Worm (Caenorhabditis elegans): ENCODE measurements around the gene atx-2.

The atx-2 gene

ce11 chrIII:10464455-10464854 lies 3.3 kb downstream of the atx-2 start:
- no peak for TF ChIP-seq ama-1 (optimal IDR thresholded peaks at IDR 0.05)
- TF ChIP-seq tbx-11 (GFP tag; IDR thresholded peaks at IDR 0.05): no peak
- no peak for TF ChIP-seq F13C5.2 (tag; optimal IDR thresholded peaks at IDR 0.05)
- TF ChIP-seq sea-1 (GFP tag; conservative IDR thresholded peaks at IDR 0.05): no peak

- TF ChIP-seq ama-1 (optimal IDR thresholded peaks at IDR 0.05) (no peak), flt-1 (GFP tag; IDR thresholded peaks at IDR 0.05) (no peak), ets-7 (tag; optimal IDR thresholded peaks at IDR 0.05) (no peak), scrt-1 (GFP tag; IDR thresholded peaks at IDR 0.05) (no peak), tbx-37 (GFP tag; conservative IDR thresholded peaks at IDR 0.05) (no peak)
These were observed 8.4 kb downstream of the atx-2 start, which contains the start of gene D2045.5 for ce11 chrIII:10469574-10470055. D2045.5 (minus strand) TSS chrIII:10469624.

ce11 chrIII:10470927-10471326 lies 9.7 kb downstream of the atx-2 start, which contains the start of gene cul-1:
cul-1 (plus strand) TSS chrIII:10471237.
- TF ChIP-seq ama-1 (optimal IDR thresholded peaks at IDR 0.05) (no peak), hnd-1 (tag; optimal IDR thresholded peaks at IDR 0.05) (no peak), ets-7 (tag; optimal IDR thresholded peaks at IDR 0.05) (no peak), F13C5.2 (tag; optimal IDR thresholded peaks at IDR 0.05) (no peak), scrt-1 (GFP tag; IDR thresholded peaks at IDR 0.05) (no peak), tbx-37 (GFP tag; conservative IDR thresholded peaks at IDR 0.05) (no peak), aly-1 (tag; optimal IDR thresholded peaks at IDR 0.05) (no peak), tbx-11 (GFP tag; IDR thresholded peaks at IDR 0.05) (no peak), ceh-13 (GFP tag; optimal IDR thresholded peaks at IDR 0.05) (no peak), pes-1 (GFP tag; IDR thresholded peaks at IDR 0.05) (no peak), hmg-4 (GFP tag; optimal IDR thresholded peaks at IDR 0.05) (no peak), flt-1 (GFP tag; IDR thresholded peaks at IDR 0.05) (no peak), tra-4 (tag; optimal IDR thresholded peaks at IDR 0.05) (no peak), B0310.2 (tag; optimal IDR thresholded peaks at IDR 0.05) (no peak), ceh-36 (tag; optimal IDR thresholded peaks at IDR 0.05) (no peak)

ce11 chrIII:10474945-10475344 lies 13.8 kb downstream of the atx-2 start, which contains the start of gene D2045.9:
D2045.9 (plus strand) TSS chrIII:10475245.
- TF ChIP-seq tbx-37 (GFP tag; conservative IDR thresholded peaks at IDR 0.05) (no peak), ets-7 (tag; optimal IDR thresholded peaks at IDR 0.05) (no peak), F13C5.2 (tag; optimal IDR thresholded peaks at IDR 0.05) (no peak), ceh-13 (GFP tag; optimal IDR thresholded peaks at IDR 0.05) (no peak), pes-1 (GFP tag; IDR thresholded peaks at IDR 0.05) (no peak), ama-1 (optimal IDR thresholded peaks at IDR 0.05) (no peak), ceh-36 (tag; optimal IDR thresholded peaks at IDR 0.05) (no peak), tra-4 (tag; optimal IDR thresholded peaks at IDR 0.05) (no peak), scrt-1 (GFP tag; IDR thresholded peaks at IDR 0.05) (no peak), aly-1 (tag; optimal IDR thresholded peaks at IDR 0.05) (no peak), B0310.2 (tag; optimal IDR thresholded peaks at IDR 0.05) (no peak), hnd-1 (tag; optimal IDR thresholded peaks at IDR 0.05) (no peak), hmg-4 (GFP tag; optimal IDR thresholded peaks at IDR 0.05) (no peak), sea-1 (GFP tag; conservative IDR thresholded peaks at IDR 0.05) (no peak), flt-1 (GFP tag; IDR thresholded peaks at IDR 0.05) (no peak), hmbx-1 (tag; optimal IDR thresholded peaks at IDR 0.05) (no peak), tbx-11 (GFP tag; IDR thresholded peaks at IDR 0.05) (no peak)

- no peak for TF ChIP-seq hmg-4 (GFP tag; optimal IDR thresholded peaks at IDR 0.05)
- TF ChIP-seq hnd-1 (tag; optimal IDR thresholded peaks at IDR 0.05): no peak
- no peak for TF ChIP-seq ama-1 (optimal IDR thresholded peaks at IDR 0.05)
- no peak for TF ChIP-seq flt-1 (GFP tag; IDR thresholded peaks at IDR 0.05)
- no peak for TF ChIP-seq tbx-11 (GFP tag; IDR thresholded peaks at IDR 0.05)
- no peak for TF ChIP-seq B0310.2 (tag; optimal IDR thresholded peaks at IDR 0.05)
- no peak for TF ChIP-seq ceh-36 (tag; optimal IDR thresholded peaks at IDR 0.05)
- no peak for TF ChIP-seq hmbx-1 (tag; optimal IDR thresholded peaks at IDR 0.05)
- no peak for TF ChIP-seq ets-7 (tag; optimal IDR thresholded peaks at IDR 0.05)
- TF ChIP-seq tra-4 (tag; optimal IDR thresholded peaks at IDR 0.05): no peak
- no peak for TF ChIP-seq scrt-1 (GFP tag; IDR thresholded peaks at IDR 0.05)
- no peak for TF ChIP-seq F13C5.2 (tag; optimal IDR thresholded peaks at IDR 0.05)
- TF ChIP-seq ceh-13 (GFP tag; optimal IDR thresholded peaks at IDR 0.05): no peak
- no peak for TF ChIP-seq aly-1 (tag; optimal IDR thresholded peaks at IDR 0.05)
- TF ChIP-seq pes-1 (GFP tag; IDR thresholded peaks at IDR 0.05): no peak
- TF ChIP-seq tbx-37 (GFP tag; conservative IDR thresholded peaks at IDR 0.05): no peak
- TF ChIP-seq sea-1 (GFP tag; conservative IDR thresholded peaks at IDR 0.05): no peak
These were observed 18.0 kb downstream of the atx-2 start, which contains the start of gene D2045.7 for ce11 chrIII:10479180-10479579. D2045.7 (plus strand) TSS chrIII:10479480.

- TF ChIP-seq B0310.2 (tag; optimal IDR thresholded peaks at IDR 0.05) (no peak), scrt-1 (GFP tag; IDR thresholded peaks at IDR 0.05) (no peak), F13C5.2 (tag; optimal IDR thresholded peaks at IDR 0.05) (no peak), flt-1 (GFP tag; IDR thresholded peaks at IDR 0.05) (no peak), ceh-36 (tag; optimal IDR thresholded peaks at IDR 0.05) (no peak), ceh-13 (GFP tag; optimal IDR thresholded peaks at IDR 0.05) (no peak)
These were observed 20.3 kb downstream of the atx-2 start for ce11 chrIII:10481497-10481896.

ce11 chrIII:10481988-10482387 lies 20.8 kb downstream of the atx-2 start, which contains the start of gene D2045.8:
D2045.8 (plus strand) TSS chrIII:10482288.
- no peak for TF ChIP-seq ceh-13 (GFP tag; optimal IDR thresholded peaks at IDR 0.05)
- no peak for TF ChIP-seq hnd-1 (tag; optimal IDR thresholded peaks at IDR 0.05)

- no peak for TF ChIP-seq ama-1 (optimal IDR thresholded peaks at IDR 0.05)
- no peak for TF ChIP-seq ets-7 (tag; optimal IDR thresholded peaks at IDR 0.05)
- no peak for TF ChIP-seq pes-1 (GFP tag; IDR thresholded peaks at IDR 0.05)
- no peak for TF ChIP-seq ceh-13 (GFP tag; optimal IDR thresholded peaks at IDR 0.05)
- TF ChIP-seq tbx-11 (GFP tag; IDR thresholded peaks at IDR 0.05): no peak
- TF ChIP-seq hnd-1 (tag; optimal IDR thresholded peaks at IDR 0.05): no peak
- no peak for TF ChIP-seq B0310.2 (tag; optimal IDR thresholded peaks at IDR 0.05)
- no peak for TF ChIP-seq tbx-37 (GFP tag; conservative IDR thresholded peaks at IDR 0.05)
- no peak for TF ChIP-seq ceh-36 (tag; optimal IDR thresholded peaks at IDR 0.05)
- TF ChIP-seq flt-1 (GFP tag; IDR thresholded peaks at IDR 0.05): no peak
- TF ChIP-seq scrt-1 (GFP tag; IDR thresholded peaks at IDR 0.05): no peak
- no peak for TF ChIP-seq F13C5.2 (tag; optimal IDR thresholded peaks at IDR 0.05)
- no peak for TF ChIP-seq aly-1 (tag; optimal IDR thresholded peaks at IDR 0.05)
- TF ChIP-seq hmbx-1 (tag; optimal IDR thresholded peaks at IDR 0.05): no peak
- TF ChIP-seq hmg-4 (GFP tag; optimal IDR thresholded peaks at IDR 0.05): no peak
- TF ChIP-seq sea-1 (GFP tag; conservative IDR thresholded peaks at IDR 0.05): no peak
- TF ChIP-seq tra-4 (tag; optimal IDR thresholded peaks at IDR 0.05): no peak
These were observed 25.3 kb downstream of the atx-2 start for ce11 chrIII:10486455-10486854.

Data from whole organism, early embryonic.